Fruit fly (Drosophila melanogaster): ENCODE measurements around the gene CG14605.

- TF ChIP-seq insv (optimal IDR thresholded peaks at IDR 0.05) (no peak), h (optimal IDR thresholded peaks at IDR 0.05) (no peak), Sin3A (optimal IDR thresholded peaks at IDR 0.05) (no peak)
These were observed 32.4 kb upstream of the CG14605 start, which contains the start of gene Obp84a for dm6 chr3R:7251857-7252256.

Data from Kc167 (cell line).